Fruit fly (Drosophila melanogaster) whole organism, wandering third instar larva: ENCODE results near the gene fru.

Experiments used
- Abd-B ChIP-seq: fragments of >200 bp; optimal IDR thresholded peaks from 2 replicates; lab custom pipeline; 2017; ENCODE audit warnings: missing biosample characterization, missing genetic modification characterization
- CG9705 ChIP-seq: fragments of 200-800 bp; sonication (Bioruptor generic); optimal IDR thresholded peaks from 2 replicates; lab custom pipeline; 2018; ENCODE audit warnings: missing biosample characterization, mild to moderate bottlenecking, missing genetic modification characterization
- CrebA ChIP-seq: fragments of 200-800 bp; sonication (Bioruptor generic); optimal IDR thresholded peaks from 2 replicates; lab custom pipeline; 2016; ENCODE audit warnings: missing biosample characterization, mild to moderate bottlenecking, missing genetic modification characterization, borderline replicate concordance
- Dif ChIP-seq: fragments of 200-275, 200-300 bp; sonication (Bioruptor generic); optimal IDR thresholded peaks from 2 replicates; lab custom pipeline; 2018; ENCODE audit warnings: missing biosample characterization, missing genetic modification characterization; ENCODE audit not compliant: partially characterized antibody
- HLH106 ChIP-seq: fragments of 200-800 bp; optimal IDR thresholded peaks from 3 replicates; lab custom pipeline; 2019; ENCODE audit warnings: missing biosample characterization, mild to moderate bottlenecking, missing genetic modification characterization, moderate library complexity
- Hnf4 ChIP-seq: fragments of 200-800 bp; sonication (Bioruptor generic); optimal IDR thresholded peaks from 2 replicates; lab custom pipeline; 2016; ENCODE audit warnings: missing biosample characterization, mild to moderate bottlenecking, missing genetic modification characterization
- Hr78 ChIP-seq: fragments of >200 bp; optimal IDR thresholded peaks from 2 replicates; lab custom pipeline; 2017; ENCODE audit warnings: missing biosample characterization, missing genetic modification characterization
- Hr83 ChIP-seq: fragments of 200-300 bp; sonication (Bioruptor generic); optimal IDR thresholded peaks from 2 replicates; lab custom pipeline; 2016; ENCODE audit warnings: missing biosample characterization, mild to moderate bottlenecking, missing genetic modification characterization, moderate library complexity; ENCODE audit not compliant: poor library complexity, severe bottlenecking
- Jra ChIP-seq: sonication (Bioruptor generic); optimal IDR thresholded peaks from 2 replicates; lab custom pipeline; 2016; ENCODE audit warnings: missing biosample characterization, missing genetic modification characterization
- Mio ChIP-seq: sonication (Bioruptor generic); optimal IDR thresholded peaks from 2 replicates; lab custom pipeline; 2016; ENCODE audit warnings: missing biosample characterization, missing genetic modification characterization
- Myc ChIP-seq: fragments of >200 bp; optimal IDR thresholded peaks from 2 replicates; lab custom pipeline; 2017
- N ChIP-seq: fragments of >200 bp; optimal IDR thresholded peaks from 2 replicates; lab custom pipeline; 2018; ENCODE audit warnings: missing biosample characterization, missing external identifiers, missing genetic modification characterization
- OdsH ChIP-seq: fragments of 200-800 bp; sonication (Bioruptor generic); optimal IDR thresholded peaks from 2 replicates; lab custom pipeline; 2016; ENCODE audit warnings: missing biosample characterization, mild to moderate bottlenecking, missing genetic modification characterization
- Rel ChIP-seq, 2 experiments: fragments of 200-800 bp; sonication (Bioruptor generic) in 1 of 2; optimal IDR thresholded peaks; 2 replicates in 1 of 2; 3 replicates in 1 of 2; lab custom pipeline; 2016 to 2019; ENCODE audit warnings: mild to moderate bottlenecking in 2 of 2, missing biosample characterization in 2 of 2, missing genetic modification characterization in 2 of 2, moderate library complexity in 1 of 2
- Sp1 ChIP-seq: fragments of 200-800 bp; sonication (Bioruptor generic); optimal IDR thresholded peaks from 3 replicates; lab custom pipeline; 2019; ENCODE audit warnings: missing biosample characterization, mild to moderate bottlenecking, missing genetic modification characterization, moderate library complexity
- Vsx2 ChIP-seq: fragments of 200-300, 225-300 bp; sonication (Bioruptor generic); optimal IDR thresholded peaks from 2 replicates; lab custom pipeline; 2018; ENCODE audit warnings: missing biosample characterization, missing genetic modification characterization; ENCODE audit not compliant: partially characterized antibody
- br ChIP-seq: fragments of 200-800 bp; sonication (Bioruptor generic); optimal IDR thresholded peaks from 2 replicates; lab custom pipeline; 2016; ENCODE audit warnings: missing biosample characterization, missing genetic modification characterization
- brk ChIP-seq: fragments of 200-800 bp; sonication (Bioruptor generic); optimal IDR thresholded peaks from 2 replicates; lab custom pipeline; 2016; ENCODE audit warnings: missing biosample characterization, mild to moderate bottlenecking, missing genetic modification characterization
- dmrt93B ChIP-seq: fragments of 200-800 bp; sonication (Bioruptor generic); optimal IDR thresholded peaks from 2 replicates; lab custom pipeline; 2018; ENCODE audit warnings: missing biosample characterization, mild to moderate bottlenecking, missing genetic modification characterization
- dsf ChIP-seq: sonication (Bioruptor generic); optimal IDR thresholded peaks from 2 replicates; lab custom pipeline; 2016; ENCODE audit warnings: missing biosample characterization, missing genetic modification characterization, borderline replicate concordance
- ey ChIP-seq: fragments of 200-800 bp; sonication (Bioruptor generic); optimal IDR thresholded peaks from 2 replicates; lab custom pipeline; 2016; ENCODE audit warnings: missing biosample characterization, missing genetic modification characterization
- foxo ChIP-seq, 2 experiments: fragments of 200-800 bp; sonication (Bioruptor generic); optimal IDR thresholded peaks; 2 replicates in 1 of 2; 3 replicates in 1 of 2; lab custom pipeline; 2016 to 2017; ENCODE audit warnings: missing biosample characterization in 2 of 2, missing genetic modification characterization in 2 of 2
- fru ChIP-seq: fragments of 200-800 bp; sonication (Bioruptor generic); optimal IDR thresholded peaks from 3 replicates; lab custom pipeline; 2016; ENCODE audit warnings: missing biosample characterization, mild to moderate bottlenecking, missing genetic modification characterization
- h ChIP-seq: fragments of 200-800 bp; sonication (Bioruptor generic); optimal IDR thresholded peaks from 3 replicates; lab custom pipeline; 2016; ENCODE audit warnings: missing biosample characterization, mild to moderate bottlenecking, missing genetic modification characterization
- jim ChIP-seq: fragments of 175-275, 200-325 bp; sonication (Bioruptor generic); optimal IDR thresholded peaks from 2 replicates; lab custom pipeline; 2016; ENCODE audit warnings: missing biosample characterization, mild to moderate bottlenecking, missing genetic modification characterization
- lola ChIP-seq: fragments of >200 bp; optimal IDR thresholded peaks from 2 replicates; lab custom pipeline; 2017; ENCODE audit warnings: missing biosample characterization, missing genetic modification characterization
- pan ChIP-seq: fragments of >200 bp; optimal IDR thresholded peaks from 2 replicates; lab custom pipeline; 2017
- psq ChIP-seq: fragments of 200-800 bp; sonication (Bioruptor generic); optimal IDR thresholded peaks from 3 replicates; lab custom pipeline; 2017; ENCODE audit warnings: missing biosample characterization, mild to moderate bottlenecking, missing genetic modification characterization, moderate library complexity
- rgr ChIP-seq: fragments of 200-800 bp; sonication (Bioruptor generic); optimal IDR thresholded peaks from 3 replicates; lab custom pipeline; 2016; ENCODE audit warnings: missing biosample characterization, mild to moderate bottlenecking, missing genetic modification characterization
- sage ChIP-seq: fragments of 200-800 bp; sonication (Bioruptor generic); optimal IDR thresholded peaks from 2 replicates; lab custom pipeline; 2016; ENCODE audit warnings: missing biosample characterization, mild to moderate bottlenecking, missing genetic modification characterization
- sv ChIP-seq: fragments of 200-800 bp; sonication (Bioruptor generic); optimal IDR thresholded peaks from 3 replicates; lab custom pipeline; 2016; ENCODE audit warnings: missing biosample characterization, missing genetic modification characterization
- tai ChIP-seq: sonication (Bioruptor generic); optimal IDR thresholded peaks from 2 replicates; lab custom pipeline; 2016; ENCODE audit warnings: missing biosample characterization, missing genetic modification characterization
- usp ChIP-seq: fragments of >200 bp; optimal IDR thresholded peaks from 2 replicates; lab custom pipeline; 2017; ENCODE audit warnings: missing biosample characterization, missing genetic modification characterization
- woc ChIP-seq: sonication (Bioruptor generic); optimal IDR thresholded peaks from 2 replicates; lab custom pipeline; 2016; ENCODE audit warnings: missing biosample characterization, mild to moderate bottlenecking, missing genetic modification characterization

Gene fru

DNA sequence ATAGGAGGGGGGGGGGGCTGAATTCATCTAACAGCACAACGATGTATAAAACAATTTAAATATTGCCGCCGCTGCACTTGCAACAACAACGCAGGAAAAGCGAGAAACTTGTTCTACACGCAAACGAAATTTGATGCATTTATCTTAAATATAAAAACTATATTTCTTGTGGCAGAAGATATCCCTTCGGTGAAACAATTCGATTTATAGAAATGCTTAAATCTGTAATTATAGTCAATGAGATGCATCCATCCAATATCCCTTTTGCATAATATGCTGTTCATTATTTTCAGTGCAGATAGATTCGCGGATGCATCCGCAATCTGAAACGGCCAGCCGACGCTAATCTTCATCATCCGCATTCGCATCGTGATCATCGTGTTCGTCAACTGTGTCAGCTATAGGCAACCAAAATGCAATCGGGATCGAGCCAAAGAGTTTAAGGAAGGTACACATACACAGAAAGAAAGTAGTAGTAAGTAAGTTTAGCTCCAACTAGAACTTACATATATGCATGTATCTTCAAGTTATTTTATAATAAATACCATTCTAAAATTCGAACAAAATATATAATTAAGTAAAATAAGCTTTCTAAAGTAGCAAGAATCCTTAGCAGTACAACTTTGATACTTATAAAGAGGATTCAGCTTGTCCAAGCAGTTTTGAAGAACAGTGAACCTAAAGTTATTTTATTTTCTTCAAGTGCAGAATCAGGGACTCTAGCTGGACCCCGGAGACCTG, 57.4 kb downstream of the fru start:
- TF ChIP-seq Hnf4 (GFP tag; lab: Kevin White, UChicago): no peak
- TF ChIP-seq sv: no peak
- no peak for TF ChIP-seq woc (GFP tag; lab: Kevin White, UChicago)
- TF ChIP-seq rgr (GFP tag; lab: Kevin White, UChicago): no peak
- TF ChIP-seq Hr78 (GFP tag; lab: Kevin White, UChicago): no peak
- no peak for TF ChIP-seq usp (GFP tag; lab: Kevin White, UChicago)
- TF ChIP-seq sage: no peak
- TF ChIP-seq N (GFP tag; lab: Kevin White, UChicago): no peak
- no peak for TF ChIP-seq CG9705
- TF ChIP-seq br (GFP tag; lab: Kevin White, UChicago): no peak
- TF ChIP-seq ey (GFP tag; lab: Kevin White, UChicago): no peak
- no peak for TF ChIP-seq HLH106 (tag; lab: Kevin White, UChicago)
- no peak for TF ChIP-seq OdsH (GFP tag; lab: Kevin White, UChicago)
- no peak for TF ChIP-seq Mio
- no peak for TF ChIP-seq Vsx2 (GFP tag; lab: Kevin White, UChicago)
- no peak for TF ChIP-seq dsf (GFP tag; lab: Kevin White, UChicago)

DNA sequence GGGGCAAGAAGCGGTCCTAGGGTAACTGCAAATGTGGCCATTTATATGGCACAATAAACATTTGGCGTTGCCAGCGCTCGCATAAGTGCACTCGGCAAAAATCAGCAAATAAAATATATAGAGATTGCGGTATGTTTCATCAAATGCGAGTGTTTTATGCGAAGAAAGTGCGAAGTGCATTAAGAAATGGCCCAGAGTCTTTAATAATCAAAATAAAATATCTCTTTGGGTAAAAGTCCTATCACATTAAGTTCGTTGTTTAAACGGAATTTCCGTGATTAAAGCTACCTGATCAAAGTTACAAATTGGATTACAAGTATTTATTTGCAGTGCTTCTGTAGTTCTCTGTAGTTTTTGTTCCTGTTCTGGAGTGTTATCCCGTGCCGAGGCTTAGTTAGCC, 59.2 kb downstream of the fru start:
- no peak for TF ChIP-seq dmrt93B (GFP tag; lab: Kevin White, UChicago)
- no peak for TF ChIP-seq Abd-B (GFP tag; lab: Kevin White, UChicago)

DNA sequence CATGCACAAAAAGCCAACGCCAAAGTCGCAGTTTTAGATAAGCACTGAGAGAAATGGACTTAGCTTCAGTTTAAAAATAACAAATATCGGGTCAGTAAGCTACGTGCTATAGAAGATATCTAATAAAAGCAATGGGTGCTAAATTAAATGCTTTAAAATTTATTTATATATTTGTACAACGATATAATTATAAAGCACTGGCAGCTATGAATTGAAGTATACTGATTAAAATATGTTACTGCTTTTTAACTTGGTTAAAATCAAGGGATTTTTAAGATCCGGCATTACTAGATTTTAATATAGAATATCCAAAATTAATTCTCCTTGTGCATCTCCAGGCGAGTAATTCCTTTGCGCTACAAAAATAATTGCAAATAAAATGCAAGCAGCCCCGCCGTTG, 60.1 kb downstream of the fru start:
- TF ChIP-seq Dif (GFP tag; lab: Kevin White, UChicago): no peak

DNA sequence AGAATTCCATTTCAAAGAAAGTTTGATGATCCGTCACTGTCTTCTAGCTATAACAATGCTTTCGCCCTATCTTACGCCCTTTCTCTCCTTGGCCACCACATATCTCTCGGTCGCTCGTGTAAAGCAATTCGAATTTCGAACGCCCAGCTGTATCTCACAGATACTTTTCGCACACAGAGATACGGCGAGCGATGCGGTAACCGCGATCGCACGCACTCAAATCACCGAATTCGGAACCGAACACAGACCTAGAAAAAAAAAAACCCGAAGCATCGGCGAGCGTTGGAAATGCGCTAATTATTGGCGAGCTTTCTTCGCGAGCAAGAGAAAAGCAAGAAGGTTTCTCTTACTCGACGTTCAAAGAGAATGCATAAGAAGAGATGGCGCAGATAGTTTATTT, 63.8 kb downstream of the fru start:
- TF ChIP-seq jim (GFP tag; lab: Kevin White, UChicago) (no peak), pan (lab: Kevin White, UChicago) (no peak), Myc (no peak), usp (GFP tag; lab: Kevin White, UChicago) (no peak), CrebA (no peak), N (GFP tag; lab: Kevin White, UChicago) (no peak), Jra (GFP tag; lab: Kevin White, UChicago) (no peak), h (GFP tag; lab: Kevin White, UChicago) (no peak), Mio (no peak), Rel (GFP tag; optimal IDR thresholded peaks at IDR 0.05; lab: Kevin White, UChicago) (no peak), Rel (tag; optimal IDR thresholded peaks at IDR 0.05; lab: Kevin White, UChicago) (no peak)

DNA sequence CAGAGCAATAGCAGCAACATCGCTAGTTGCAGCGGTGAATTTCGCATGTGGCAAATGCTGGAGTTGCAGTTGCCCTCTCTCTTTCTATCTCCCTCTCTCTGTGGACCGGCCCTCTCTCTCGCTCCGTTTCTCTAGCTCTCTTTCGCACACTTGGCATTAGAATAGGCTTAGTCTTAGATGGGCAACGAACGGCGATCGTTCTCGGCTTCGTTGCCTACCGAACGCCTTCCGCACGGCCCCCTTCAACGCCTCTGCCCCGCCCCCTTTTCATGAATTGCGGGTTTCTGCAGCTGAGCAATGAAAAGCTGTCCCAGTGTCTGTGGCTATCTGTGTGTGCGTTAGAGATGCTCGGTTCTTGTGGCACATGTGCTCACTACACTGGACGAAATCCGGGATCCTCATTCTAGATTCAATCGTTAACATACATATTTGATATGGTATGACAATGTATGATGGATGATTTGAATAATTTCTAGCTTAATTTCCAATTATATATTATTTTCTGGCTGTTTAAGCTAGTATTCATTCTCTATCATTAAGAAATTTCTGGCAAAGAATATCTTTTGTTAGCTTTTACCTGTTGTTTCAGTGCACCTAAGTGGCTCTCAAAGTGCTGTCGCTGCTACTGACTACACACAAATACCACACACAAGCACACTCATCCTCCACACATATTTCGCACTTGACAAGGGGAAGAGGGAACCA, 64.5 kb downstream of the fru start:
- peak; percentile 80 for TF ChIP-seq ey (GFP tag; lab: Kevin White, UChicago)
- no peak for TF ChIP-seq lola (GFP tag; lab: Kevin White, UChicago)
- TF ChIP-seq Jra (GFP tag; lab: Kevin White, UChicago): peak; percentile 15
- no peak for TF ChIP-seq N (GFP tag; lab: Kevin White, UChicago)
- TF ChIP-seq brk (GFP tag; lab: Kevin White, UChicago): peak; percentile 48
- TF ChIP-seq Vsx2 (GFP tag; lab: Kevin White, UChicago): peak; percentile 15
- peak; percentile 85 for TF ChIP-seq OdsH (GFP tag; lab: Kevin White, UChicago)
- TF ChIP-seq Mio: no peak
- peak; percentile 65 for TF ChIP-seq br (GFP tag; lab: Kevin White, UChicago)
- no peak for TF ChIP-seq Abd-B (GFP tag; lab: Kevin White, UChicago)
- TF ChIP-seq CrebA: no peak
- peak; percentile 41 for TF ChIP-seq Sp1 (GFP tag; lab: Kevin White, UChicago)
- TF ChIP-seq Hnf4 (GFP tag; lab: Kevin White, UChicago): peak; percentile 79
- TF ChIP-seq pan (lab: Kevin White, UChicago): no peak
- TF ChIP-seq HLH106 (tag; lab: Kevin White, UChicago): peak; percentile 40
- TF ChIP-seq CG9705: no peak
- TF ChIP-seq rgr (GFP tag; lab: Kevin White, UChicago): peak; percentile 70
- TF ChIP-seq tai (GFP tag; lab: Kevin White, UChicago): peak; percentile 47
- no peak for TF ChIP-seq Hr83 (GFP tag; lab: Kevin White, UChicago)
- TF ChIP-seq fru (GFP tag; lab: Kevin White, UChicago): peak; percentile 78
- TF ChIP-seq psq (GFP tag; lab: Kevin White, UChicago): peak; percentile 65
- no peak for TF ChIP-seq sage
- TF ChIP-seq h (GFP tag; lab: Kevin White, UChicago): peak; percentile 81
- TF ChIP-seq Rel (GFP tag; optimal IDR thresholded peaks at IDR 0.05; lab: Kevin White, UChicago): no peak
- TF ChIP-seq Rel (tag; optimal IDR thresholded peaks at IDR 0.05; lab: Kevin White, UChicago): no peak
- no peak for TF ChIP-seq dsf (GFP tag; lab: Kevin White, UChicago)
- TF ChIP-seq jim (GFP tag; lab: Kevin White, UChicago): no peak
- TF ChIP-seq woc (GFP tag; lab: Kevin White, UChicago): peak; percentile 48
- no peak for TF ChIP-seq Hr78 (GFP tag; lab: Kevin White, UChicago)
- peak in 1 of 2 experiments; percentile 76 for TF ChIP-seq foxo (GFP tag; optimal IDR thresholded peaks at IDR 0.05; lab: Kevin White, UChicago)
- no peak for TF ChIP-seq usp (GFP tag; lab: Kevin White, UChicago)
